Worm (Caenorhabditis elegans): ENCODE measurements around the gene C49G7.7.

The C49G7.7 gene

DNA sequence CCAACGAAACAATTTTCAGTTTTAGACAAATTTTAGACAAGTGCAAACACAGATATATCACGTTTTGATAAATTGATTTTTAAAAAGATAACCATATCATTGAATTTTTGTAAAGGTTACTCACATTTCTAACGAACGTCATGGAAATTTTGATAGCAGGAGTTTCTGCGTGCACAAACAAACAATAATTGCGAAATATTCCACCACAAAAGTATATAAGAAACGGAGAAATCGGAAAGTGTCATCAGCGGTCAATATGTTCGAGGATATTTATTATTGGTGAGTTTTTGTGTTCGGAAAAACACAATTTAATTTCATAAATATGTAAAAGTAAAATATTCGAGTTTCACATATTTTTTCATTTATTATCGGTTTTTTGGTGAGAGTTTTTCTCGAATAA, at the start of gene C49G7.7:
C49G7.7 (plus strand) TSS at position 174 of the 400 bp plus-strand sequence.
- no peak for TF ChIP-seq fos-1 (tag; optimal IDR thresholded peaks at IDR 0.05)
- no peak for TF ChIP-seq nhr-10 (tag; optimal IDR thresholded peaks at IDR 0.05)
- no peak for TF ChIP-seq ceh-16 (tag; optimal IDR thresholded peaks at IDR 0.05)
- TF ChIP-seq lin-39 (tag; optimal IDR thresholded peaks at IDR 0.05): no peak
- TF ChIP-seq nhr-25 (tag; optimal IDR thresholded peaks at IDR 0.05): no peak
- TF ChIP-seq dmd-4 (tag; optimal IDR thresholded peaks at IDR 0.05): no peak
- TF ChIP-seq mab-5 (tag; optimal IDR thresholded peaks at IDR 0.05): no peak
- no peak for TF ChIP-seq ztf-11 (tag; optimal IDR thresholded peaks at IDR 0.05)
- TF ChIP-seq lin-13 (GFP tag; optimal IDR thresholded peaks at IDR 0.05): no peak
- no peak for TF ChIP-seq egl-27 (tag; optimal IDR thresholded peaks at IDR 0.05)
- no peak for TF ChIP-seq zag-1 (tag; optimal IDR thresholded peaks at IDR 0.05)
- no peak for TF ChIP-seq lin-11 (tag; optimal IDR thresholded peaks at IDR 0.05)
- TF ChIP-seq elt-1 (tag; optimal IDR thresholded peaks at IDR 0.05): no peak
- TF ChIP-seq nhr-237 (tag; optimal IDR thresholded peaks at IDR 0.05): no peak
- no peak for TF ChIP-seq Y55F3AM.14 (GFP tag; optimal IDR thresholded peaks at IDR 0.05)
- no peak for TF ChIP-seq gmeb-1 (tag; optimal IDR thresholded peaks at IDR 0.05)
- no peak for TF ChIP-seq nhr-77 (tag; optimal IDR thresholded peaks at IDR 0.05)

DNA sequence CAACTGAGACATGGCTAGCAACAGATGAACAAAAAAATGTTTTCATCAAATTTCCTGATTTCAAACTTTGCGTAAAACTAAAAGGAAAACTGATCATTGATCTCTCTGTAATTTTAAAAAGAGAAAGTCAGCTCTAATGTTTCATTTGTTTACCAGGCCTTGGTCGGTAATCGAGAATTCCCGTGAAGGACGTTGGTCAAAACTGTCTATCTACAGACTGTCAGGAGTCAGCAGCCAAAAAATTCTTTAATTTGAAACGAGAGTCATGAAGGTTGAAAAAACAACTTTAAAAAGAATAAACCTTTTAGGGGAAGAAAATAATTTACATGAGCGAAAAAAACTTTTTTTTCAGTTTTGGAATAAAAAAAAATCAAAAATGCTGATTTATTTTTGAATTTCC, 49.2 kb upstream of the C49G7.7 start:
- TF ChIP-seq nhr-23 (tag; optimal IDR thresholded peaks at IDR 0.05) (no peak), fos-1 (tag; optimal IDR thresholded peaks at IDR 0.05) (no peak), peb-1 (tag; optimal IDR thresholded peaks at IDR 0.05) (no peak), lin-39 (tag; optimal IDR thresholded peaks at IDR 0.05) (no peak), aly-2 (tag; optimal IDR thresholded peaks at IDR 0.05) (no peak), egl-27 (tag; optimal IDR thresholded peaks at IDR 0.05) (no peak), nhr-129 (tag; optimal IDR thresholded peaks at IDR 0.05) (no peak), Y55F3AM.14 (GFP tag; optimal IDR thresholded peaks at IDR 0.05) (no peak), lsy-2 (tag; optimal IDR thresholded peaks at IDR 0.05) (no peak), mab-5 (tag; optimal IDR thresholded peaks at IDR 0.05) (no peak), nhr-11 (tag; optimal IDR thresholded peaks at IDR 0.05) (no peak), blmp-1 (tag; optimal IDR thresholded peaks at IDR 0.05; ENCODE audit: insufficient read depth) (peak; percentile 54), nhr-21 (tag; optimal IDR thresholded peaks at IDR 0.05) (no peak), alr-1 (tag; optimal IDR thresholded peaks at IDR 0.05) (no peak), sma-9 (GFP tag; optimal IDR thresholded peaks at IDR 0.05) (peak; percentile 72), sma-9 (tag; optimal IDR thresholded peaks at IDR 0.05) (no peak), ztf-11 (tag; optimal IDR thresholded peaks at IDR 0.05) (no peak), sem-4 (tag; optimal IDR thresholded peaks at IDR 0.05) (no peak), nhr-25 (tag; optimal IDR thresholded peaks at IDR 0.05) (peak; percentile 42), lin-11 (tag; optimal IDR thresholded peaks at IDR 0.05) (no peak), mdl-1 (tag; optimal IDR thresholded peaks at IDR 0.05) (no peak), nhr-77 (tag; optimal IDR thresholded peaks at IDR 0.05) (no peak)

DNA sequence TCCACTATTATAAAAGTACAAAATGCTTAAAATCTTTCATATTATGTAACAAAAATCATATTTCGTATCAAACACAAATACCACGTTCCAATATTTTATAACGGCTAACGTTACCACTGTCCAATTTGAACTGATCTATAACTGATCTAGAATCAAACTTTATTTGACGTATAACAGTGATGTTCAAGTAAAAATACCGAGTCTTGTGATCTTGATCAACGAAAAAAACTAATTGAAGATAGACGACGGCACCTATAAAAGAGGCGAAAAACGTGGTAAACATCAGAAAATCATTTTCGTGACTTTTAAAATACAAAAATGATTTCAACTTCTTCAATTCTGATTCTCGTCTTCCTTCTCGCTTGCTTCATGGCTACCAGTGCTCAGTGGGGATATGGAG, 46.7 kb upstream of the C49G7.7 start, which contains the start of gene nlp-28:
nlp-28 (plus strand) TSS at position 285 of the 400 bp plus-strand sequence.
- no peak for TF ChIP-seq snpc-4 (tag; optimal IDR thresholded peaks at IDR 0.05)
- peak; percentile 5 for TF ChIP-seq sma-9 (GFP tag; optimal IDR thresholded peaks at IDR 0.05)
- TF ChIP-seq sma-9 (tag; optimal IDR thresholded peaks at IDR 0.05): no peak
- TF ChIP-seq ama-1 (optimal IDR thresholded peaks at IDR 0.05): no peak

DNA sequence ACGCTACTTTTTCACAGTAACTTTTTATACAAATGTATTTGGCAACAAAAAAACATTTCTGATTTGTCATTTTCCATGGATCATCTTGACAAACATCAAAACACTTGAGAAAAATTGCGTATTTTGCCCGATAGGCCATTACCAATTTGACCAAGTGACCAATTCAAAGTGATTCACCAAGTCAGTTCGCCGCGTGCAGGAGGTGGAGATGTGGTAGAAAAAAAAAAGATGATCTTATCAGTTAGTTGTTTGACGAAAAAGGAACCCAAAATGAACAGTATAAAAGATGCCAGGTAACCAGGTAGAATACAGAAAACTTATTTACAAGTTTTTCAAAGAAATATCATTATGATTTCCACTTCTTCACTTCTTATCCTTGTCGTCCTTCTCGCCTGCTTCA, 45.2 kb upstream of the C49G7.7 start, which contains the start of gene nlp-27:
nlp-27 (plus strand) TSS at position 309 of the 400 bp plus-strand sequence.
- no peak for TF ChIP-seq sma-9 (GFP tag; optimal IDR thresholded peaks at IDR 0.05)
- TF ChIP-seq sma-9 (tag; optimal IDR thresholded peaks at IDR 0.05): no peak
- peak; percentile 3 for TF ChIP-seq nhr-21 (tag; optimal IDR thresholded peaks at IDR 0.05)
- no peak for TF ChIP-seq nhr-237 (tag; optimal IDR thresholded peaks at IDR 0.05)
- peak; percentile 1 for TF ChIP-seq fos-1 (tag; optimal IDR thresholded peaks at IDR 0.05)
- no peak for TF ChIP-seq gmeb-1 (tag; optimal IDR thresholded peaks at IDR 0.05)

DNA sequence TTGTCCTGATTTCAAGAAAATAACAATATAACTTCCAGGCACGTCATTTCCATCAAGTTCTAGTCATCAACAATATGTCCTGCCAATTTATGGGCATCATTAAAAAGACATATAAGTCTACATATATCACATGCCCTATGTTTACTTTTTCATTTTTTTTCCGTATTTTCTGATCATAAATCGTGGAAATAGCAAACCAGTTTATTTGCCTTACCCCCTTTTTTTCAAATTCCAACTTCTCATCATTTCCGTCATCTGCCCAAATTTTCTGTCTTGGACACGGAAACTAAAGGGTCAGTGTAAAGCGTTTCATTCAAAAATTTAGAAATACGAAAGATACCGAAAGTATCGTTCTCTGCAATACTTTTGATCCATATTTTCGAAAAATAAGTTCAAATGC, 41.9 kb upstream of the C49G7.7 start:
- TF ChIP-seq R02D3.7 (tag; optimal IDR thresholded peaks at IDR 0.05) (no peak), sma-3 (GFP tag; optimal IDR thresholded peaks at IDR 0.05) (no peak), ceh-16 (tag; optimal IDR thresholded peaks at IDR 0.05) (no peak), lin-11 (tag; optimal IDR thresholded peaks at IDR 0.05) (no peak), lin-13 (GFP tag; optimal IDR thresholded peaks at IDR 0.05) (no peak), alr-1 (tag; optimal IDR thresholded peaks at IDR 0.05) (no peak), ZK546.5 (tag; optimal IDR thresholded peaks at IDR 0.05) (no peak), zag-1 (tag; optimal IDR thresholded peaks at IDR 0.05) (no peak), crh-2 (tag; optimal IDR thresholded peaks at IDR 0.05) (no peak), fos-1 (tag; optimal IDR thresholded peaks at IDR 0.05) (no peak), nhr-12 (tag; optimal IDR thresholded peaks at IDR 0.05) (no peak), nhr-6 (tag; optimal IDR thresholded peaks at IDR 0.05) (no peak), Y55F3AM.14 (GFP tag; optimal IDR thresholded peaks at IDR 0.05) (no peak), egl-27 (tag; optimal IDR thresholded peaks at IDR 0.05) (no peak), snpc-4 (tag; optimal IDR thresholded peaks at IDR 0.05) (no peak), ztf-4 (tag; optimal IDR thresholded peaks at IDR 0.05) (no peak)

All from whole organism, L2 larva.